Fruit fly (Drosophila melanogaster): Measurements from ENCODE around the gene Jon99Fi.

Gene Jon99Fi

dm6 chr3R:30459066-30459935 lies 29.5 kb upstream of the Jon99Fi start, which contains the start of the genes CG2224 and CDase (continued):
- TF ChIP-seq Hr78 (GFP tag; optimal IDR thresholded peaks at IDR 0.05): no peak
- peak; percentile 8 for TF ChIP-seq PHDP (tag; optimal IDR thresholded peaks at IDR 0.05)
- no peak for TF ChIP-seq ewg (GFP tag; optimal IDR thresholded peaks at IDR 0.05)
- TF ChIP-seq CG15011 (GFP tag; optimal IDR thresholded peaks at IDR 0.05): no peak
- no peak for TF ChIP-seq CG17802 (tag; optimal IDR thresholded peaks at IDR 0.05)
- TF ChIP-seq Dad (GFP tag; optimal IDR thresholded peaks at IDR 0.05): no peak
- TF ChIP-seq lola (GFP tag; optimal IDR thresholded peaks at IDR 0.05): no peak
- peak; percentile 79 for TF ChIP-seq mld (GFP tag; IDR thresholded peaks at IDR 0.05; ENCODE audit: partially characterized antibody)
- no peak for TF ChIP-seq H15 (GFP tag; IDR thresholded peaks at IDR 0.05)
- no peak for TF ChIP-seq CG11504 (tag; optimal IDR thresholded peaks at IDR 0.05)
- no peak for TF ChIP-seq psq (GFP tag; optimal IDR thresholded peaks at IDR 0.05)
- peak; percentile 97 for TF ChIP-seq zen2 (GFP tag; IDR thresholded peaks at IDR 0.05; ENCODE audit: partially characterized antibody)
- TF ChIP-seq CG11456 (GFP tag; IDR thresholded peaks at IDR 0.05): no peak
- TF ChIP-seq kni (GFP tag; optimal IDR thresholded peaks at IDR 0.05): no peak
- no peak for TF ChIP-seq CG10979 (tag; optimal IDR thresholded peaks at IDR 0.05)
- TF ChIP-seq Bgb (GFP tag; IDR thresholded peaks at IDR 0.05; ENCODE audit: partially characterized antibody): peak; percentile 93
- TF ChIP-seq CG9876 (GFP tag; optimal IDR thresholded peaks at IDR 0.05): no peak
- TF ChIP-seq unpg (GFP tag; optimal IDR thresholded peaks at IDR 0.05): no peak
- TF ChIP-seq Dbx (GFP tag; IDR thresholded peaks at IDR 0.05): no peak
- no peak for TF ChIP-seq CG12769 (tag; optimal IDR thresholded peaks at IDR 0.05)
- peak; percentile 95 for TF ChIP-seq sna (GFP tag; IDR thresholded peaks at IDR 0.05; ENCODE audit: partially characterized antibody)
- no peak for TF ChIP-seq BtbVII (GFP tag; optimal IDR thresholded peaks at IDR 0.05)
- no peak for TF ChIP-seq cad (GFP tag; optimal IDR thresholded peaks at IDR 0.05)
- TF ChIP-seq CG10267 (tag; optimal IDR thresholded peaks at IDR 0.05): no peak
- TF ChIP-seq CG4820 (GFP tag; optimal IDR thresholded peaks at IDR 0.05): no peak
- TF ChIP-seq CG16863 (GFP tag; optimal IDR thresholded peaks at IDR 0.05): no peak
- TF ChIP-seq h (optimal IDR thresholded peaks at IDR 0.05): no peak
- no peak for TF ChIP-seq CG6683 (GFP tag; optimal IDR thresholded peaks at IDR 0.05)
- TF ChIP-seq Ada2b (GFP tag; IDR thresholded peaks at IDR 0.05): no peak
- TF ChIP-seq pfk (GFP tag; optimal IDR thresholded peaks at IDR 0.05): no peak
- peak; percentile 71 for TF ChIP-seq exex (tag; optimal IDR thresholded peaks at IDR 0.05)
- peak; percentile 89 for TF ChIP-seq MBD-R2 (GFP tag; IDR thresholded peaks at IDR 0.05)
- TF ChIP-seq Dp (GFP tag; optimal IDR thresholded peaks at IDR 0.05): peak; percentile 74
- peak; percentile 90 for TF ChIP-seq sug (tag; optimal IDR thresholded peaks at IDR 0.05)
- peak; percentile 77 for TF ChIP-seq knrl (GFP tag; IDR thresholded peaks at IDR 0.05; ENCODE audit: partially characterized antibody)
- TF ChIP-seq CG1529 (GFP tag; optimal IDR thresholded peaks at IDR 0.05): no peak
- TF ChIP-seq CG3065 (GFP tag; optimal IDR thresholded peaks at IDR 0.05): no peak
- no peak for TF ChIP-seq Neu2 (GFP tag; optimal IDR thresholded peaks at IDR 0.05; ENCODE audit: borderline replicate concordance)
- TF ChIP-seq vvl (GFP tag; IDR thresholded peaks at IDR 0.05): no peak
- peak; percentile 88 for TF ChIP-seq Doc3 (GFP tag; IDR thresholded peaks at IDR 0.05; ENCODE audit: partially characterized antibody)
- peak; percentile 84 for TF ChIP-seq CG16813 (GFP tag; IDR thresholded peaks at IDR 0.05; ENCODE audit: partially characterized antibody)
- TF ChIP-seq CG8944 (GFP tag; optimal IDR thresholded peaks at IDR 0.05): no peak
- no peak for TF ChIP-seq fd3F (GFP tag; optimal IDR thresholded peaks at IDR 0.05)
- no peak for TF ChIP-seq peb (GFP tag; IDR thresholded peaks at IDR 0.05)
- TF ChIP-seq CG13424 (tag; optimal IDR thresholded peaks at IDR 0.05): no peak
- no peak for TF ChIP-seq bsh (GFP tag; optimal IDR thresholded peaks at IDR 0.05)
- no peak for TF ChIP-seq so (GFP tag; IDR thresholded peaks at IDR 0.05)
- TF ChIP-seq Xbp1 (GFP tag; optimal IDR thresholded peaks at IDR 0.05): no peak
